Worm (Caenorhabditis elegans): ENCODE data around the gene C23F12.9.

DNA sequence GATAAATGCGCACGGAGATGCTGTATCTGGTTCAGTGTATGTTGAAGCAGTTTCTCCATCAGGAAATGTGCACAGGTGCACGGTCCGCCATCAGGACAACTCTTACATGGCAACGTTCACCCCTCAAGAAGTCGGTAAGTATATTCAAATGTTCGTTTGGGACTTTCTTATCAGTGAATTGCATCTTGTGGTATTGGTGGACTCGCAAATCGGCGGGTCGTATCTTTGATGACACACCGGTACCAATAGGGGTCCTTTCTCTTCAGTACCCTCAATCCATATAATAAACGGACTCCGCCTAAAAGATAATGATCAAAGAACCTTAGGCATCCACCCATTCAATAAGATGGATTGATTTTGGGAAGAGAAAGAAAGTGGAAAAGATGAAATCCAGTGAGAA lies 12.1 kb downstream of the C23F12.9 start:
- TF ChIP-seq flt-1 (GFP tag; IDR thresholded peaks at IDR 0.05) (no peak), med-1 (GFP tag; optimal IDR thresholded peaks at IDR 0.05; ENCODE audit: insufficient read depth) (no peak)
